Worm (Caenorhabditis elegans): ENCODE results near the gene H37A05.4.

H37A05.4 gene

DNA sequence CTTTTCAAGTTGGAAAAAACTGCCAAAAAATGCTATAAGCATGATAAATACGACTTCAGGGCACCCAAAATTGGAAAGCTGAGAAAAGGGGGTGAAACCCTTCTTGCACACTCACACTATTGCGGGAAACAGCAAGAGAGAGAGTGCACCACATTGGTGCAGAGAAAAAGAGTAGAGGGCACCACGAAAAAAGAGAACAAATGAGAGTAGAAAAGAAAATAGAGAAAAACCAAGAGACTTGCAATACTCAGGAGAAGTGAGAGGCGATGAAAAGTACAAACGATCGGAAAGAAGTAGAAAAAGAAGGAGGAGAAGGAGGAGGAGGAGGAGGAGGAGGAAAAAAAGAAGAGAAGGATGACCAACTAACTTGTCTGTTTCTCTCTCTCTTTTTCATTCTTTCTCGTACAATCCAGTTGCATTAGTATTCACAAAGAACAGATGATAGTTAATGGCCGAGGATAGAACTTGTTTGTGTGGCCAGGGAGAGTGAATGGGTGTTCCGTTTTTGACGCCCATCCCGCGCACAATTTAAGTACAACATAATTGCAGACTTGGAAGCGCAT, 5.7 kb upstream of the H37A05.4 start:
- TF ChIP-seq aly-1 (tag; optimal IDR thresholded peaks at IDR 0.05) (no peak), F13C5.2 (tag; optimal IDR thresholded peaks at IDR 0.05) (no peak), ceh-36 (tag; optimal IDR thresholded peaks at IDR 0.05) (no peak), scrt-1 (GFP tag; IDR thresholded peaks at IDR 0.05) (no peak)

ce11 chrV:13654394-13654792, 4.8 kb upstream of the H37A05.4 start:
- TF ChIP-seq pes-1 (GFP tag; IDR thresholded peaks at IDR 0.05): no peak
- TF ChIP-seq B0310.2 (tag; optimal IDR thresholded peaks at IDR 0.05): no peak
- no peak for TF ChIP-seq hnd-1 (tag; optimal IDR thresholded peaks at IDR 0.05)
- no peak for TF ChIP-seq sea-1 (GFP tag; conservative IDR thresholded peaks at IDR 0.05)
- TF ChIP-seq tbx-11 (GFP tag; IDR thresholded peaks at IDR 0.05): no peak
- no peak for TF ChIP-seq ets-7 (tag; optimal IDR thresholded peaks at IDR 0.05)
- TF ChIP-seq ceh-13 (GFP tag; optimal IDR thresholded peaks at IDR 0.05): no peak
- no peak for TF ChIP-seq flt-1 (GFP tag; IDR thresholded peaks at IDR 0.05)
- no peak for TF ChIP-seq F13C5.2 (tag; optimal IDR thresholded peaks at IDR 0.05)

- TF ChIP-seq hmg-4 (GFP tag; optimal IDR thresholded peaks at IDR 0.05): no peak
- TF ChIP-seq ets-7 (tag; optimal IDR thresholded peaks at IDR 0.05): no peak
- TF ChIP-seq ceh-13 (GFP tag; optimal IDR thresholded peaks at IDR 0.05): no peak
- TF ChIP-seq sea-1 (GFP tag; conservative IDR thresholded peaks at IDR 0.05): no peak
- TF ChIP-seq hnd-1 (tag; optimal IDR thresholded peaks at IDR 0.05): no peak
- TF ChIP-seq pes-1 (GFP tag; IDR thresholded peaks at IDR 0.05): no peak
- no peak for TF ChIP-seq ama-1 (optimal IDR thresholded peaks at IDR 0.05)
- TF ChIP-seq ceh-36 (tag; optimal IDR thresholded peaks at IDR 0.05): no peak
- no peak for TF ChIP-seq tra-4 (tag; optimal IDR thresholded peaks at IDR 0.05)
- no peak for TF ChIP-seq flt-1 (GFP tag; IDR thresholded peaks at IDR 0.05)
- TF ChIP-seq hmbx-1 (tag; optimal IDR thresholded peaks at IDR 0.05): no peak
- no peak for TF ChIP-seq tbx-37 (GFP tag; conservative IDR thresholded peaks at IDR 0.05)
- TF ChIP-seq F13C5.2 (tag; optimal IDR thresholded peaks at IDR 0.05): no peak
- TF ChIP-seq scrt-1 (GFP tag; IDR thresholded peaks at IDR 0.05): no peak
- TF ChIP-seq tbx-11 (GFP tag; IDR thresholded peaks at IDR 0.05): no peak
- TF ChIP-seq aly-1 (tag; optimal IDR thresholded peaks at IDR 0.05): no peak
- TF ChIP-seq B0310.2 (tag; optimal IDR thresholded peaks at IDR 0.05): no peak
Observed at ce11 chrV:13653713-13654393, 4.3 kb upstream of the H37A05.4 start, which contains the start of gene lpin-1. TSS of gene lpin-1 (minus strand) at chrV:13654129.

- TF ChIP-seq F13C5.2 (tag; optimal IDR thresholded peaks at IDR 0.05) (no peak), flt-1 (GFP tag; IDR thresholded peaks at IDR 0.05) (no peak), ceh-13 (GFP tag; optimal IDR thresholded peaks at IDR 0.05) (no peak), hmg-4 (GFP tag; optimal IDR thresholded peaks at IDR 0.05) (no peak), B0310.2 (tag; optimal IDR thresholded peaks at IDR 0.05) (no peak), hmbx-1 (tag; optimal IDR thresholded peaks at IDR 0.05) (no peak), pes-1 (GFP tag; IDR thresholded peaks at IDR 0.05) (no peak), ceh-36 (tag; optimal IDR thresholded peaks at IDR 0.05) (no peak), ama-1 (optimal IDR thresholded peaks at IDR 0.05) (no peak), scrt-1 (GFP tag; IDR thresholded peaks at IDR 0.05) (no peak), tra-4 (tag; optimal IDR thresholded peaks at IDR 0.05) (no peak), hnd-1 (tag; optimal IDR thresholded peaks at IDR 0.05) (no peak), tbx-37 (GFP tag; conservative IDR thresholded peaks at IDR 0.05) (no peak), tbx-11 (GFP tag; IDR thresholded peaks at IDR 0.05) (no peak)
Observed at ce11 chrV:13652322-13652721, 2.7 kb upstream of the H37A05.4 start.

DNA sequence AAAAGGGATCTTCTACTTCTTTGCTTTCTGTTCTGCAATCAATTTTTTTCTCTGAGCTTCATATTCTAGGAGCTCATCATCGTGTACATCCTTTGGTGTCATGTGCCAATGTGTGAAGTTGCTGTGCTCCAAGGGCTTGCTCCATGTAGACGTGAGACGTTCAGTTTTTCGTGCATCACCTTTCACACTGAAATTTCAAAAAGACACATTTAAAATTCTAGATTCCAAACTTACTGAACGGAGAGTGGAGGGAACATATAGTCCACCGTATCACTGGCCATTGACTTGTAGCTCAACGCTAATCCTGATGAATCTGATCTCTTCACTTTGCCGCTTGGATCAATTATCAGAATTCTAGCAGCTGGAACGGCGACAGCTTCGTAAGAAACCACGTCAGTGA, 1.2 kb upstream of the H37A05.4 start:
- TF ChIP-seq ceh-13 (GFP tag; optimal IDR thresholded peaks at IDR 0.05): no peak
- TF ChIP-seq hnd-1 (tag; optimal IDR thresholded peaks at IDR 0.05): no peak
- TF ChIP-seq tbx-37 (GFP tag; conservative IDR thresholded peaks at IDR 0.05): no peak
- no peak for TF ChIP-seq tra-4 (tag; optimal IDR thresholded peaks at IDR 0.05)

ce11 chrV:13647617-13648016, 2.0 kb downstream of the H37A05.4 start:
- peak; percentile 44; the same call in 1 of the 2 replicates for TF ChIP-seq pes-1 (GFP tag; IDR thresholded peaks at IDR 0.05)
- no peak for TF ChIP-seq ceh-13 (GFP tag; optimal IDR thresholded peaks at IDR 0.05)

- TF ChIP-seq ceh-13 (GFP tag; optimal IDR thresholded peaks at IDR 0.05) (no peak), tra-4 (tag; optimal IDR thresholded peaks at IDR 0.05) (no peak), aly-1 (tag; optimal IDR thresholded peaks at IDR 0.05) (peak; percentile 14), tbx-37 (GFP tag; conservative IDR thresholded peaks at IDR 0.05) (no peak)
Observed at ce11 chrV:13647185-13647584, 2.4 kb downstream of the H37A05.4 start.

DNA sequence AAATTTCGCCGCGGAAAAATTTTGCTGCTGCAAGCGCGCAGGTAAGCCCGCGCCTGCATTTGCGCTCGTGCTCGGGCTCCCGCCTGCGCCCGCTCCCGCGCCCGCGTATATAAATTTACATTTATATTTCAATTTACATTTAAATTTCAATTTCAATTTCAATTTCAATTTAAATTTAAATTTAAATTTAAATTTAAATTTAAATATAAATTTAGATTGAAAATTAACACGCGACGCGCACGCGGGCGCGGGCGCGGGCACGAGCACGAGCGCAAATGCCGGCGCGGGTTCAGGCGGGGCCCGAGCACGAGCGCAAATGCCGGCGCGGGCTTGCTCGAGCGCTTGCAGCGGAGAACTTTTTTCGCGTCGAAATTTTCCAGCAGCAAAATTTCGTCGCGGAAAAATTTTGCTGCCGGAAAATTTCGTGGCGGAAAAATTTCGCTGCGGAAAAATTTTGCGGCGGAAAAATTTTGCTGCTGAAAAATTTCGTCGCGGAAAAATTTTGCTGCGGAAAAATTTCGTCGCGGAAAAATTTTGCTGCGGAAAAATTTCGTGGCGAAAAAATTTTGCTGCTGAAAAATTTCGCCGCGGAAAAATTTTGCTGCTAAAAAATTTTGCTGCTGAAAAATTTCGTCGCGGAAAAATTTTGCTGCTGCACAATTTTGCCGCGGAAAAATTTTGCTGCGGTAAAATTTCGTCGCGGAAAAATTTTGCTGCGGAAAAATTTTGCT, 3.6 kb downstream of the H37A05.4 start:
- TF ChIP-seq pes-1 (GFP tag; IDR thresholded peaks at IDR 0.05): peak; percentile 75
- TF ChIP-seq sea-1 (GFP tag; conservative IDR thresholded peaks at IDR 0.05): peak; percentile 78
- no peak for TF ChIP-seq tra-4 (tag; optimal IDR thresholded peaks at IDR 0.05)
- no peak for TF ChIP-seq ets-7 (tag; optimal IDR thresholded peaks at IDR 0.05)
- no peak for TF ChIP-seq ama-1 (optimal IDR thresholded peaks at IDR 0.05)
- no peak for TF ChIP-seq F13C5.2 (tag; optimal IDR thresholded peaks at IDR 0.05)
- TF ChIP-seq tbx-11 (GFP tag; IDR thresholded peaks at IDR 0.05): peak; percentile 42; the same call in 1 of the 2 replicates
- TF ChIP-seq ceh-13 (GFP tag; optimal IDR thresholded peaks at IDR 0.05): no peak
- no peak for TF ChIP-seq ceh-36 (tag; optimal IDR thresholded peaks at IDR 0.05)
- no peak for TF ChIP-seq hmg-4 (GFP tag; optimal IDR thresholded peaks at IDR 0.05)
- TF ChIP-seq hnd-1 (tag; optimal IDR thresholded peaks at IDR 0.05): no peak
- TF ChIP-seq scrt-1 (GFP tag; IDR thresholded peaks at IDR 0.05): 0 out of 2 replicates have a peak, but pooled peaks have one; percentile 62
- TF ChIP-seq flt-1 (GFP tag; IDR thresholded peaks at IDR 0.05): peak; percentile 50; the same call in 1 of the 2 replicates
- TF ChIP-seq hmbx-1 (tag; optimal IDR thresholded peaks at IDR 0.05): no peak
- TF ChIP-seq tbx-37 (GFP tag; conservative IDR thresholded peaks at IDR 0.05): no peak
